Worm (Caenorhabditis elegans): Measurements from ENCODE around the gene gcy-11.

gcy-11 gene

ce11 chrX:17066937-17067336 is 11.6 kb upstream of the gcy-11 start:
- TF ChIP-seq alr-1 (tag; optimal IDR thresholded peaks at IDR 0.05; ENCODE audit: borderline replicate concordance), result no peak
- peak in 1 of 2 experiments; percentile 33 for TF ChIP-seq lin-35 (GFP tag; optimal IDR thresholded peaks at IDR 0.05)
- peak; percentile 12 for TF ChIP-seq lin-14 (GFP tag; optimal IDR thresholded peaks at IDR 0.05)
- peak; percentile 79 for TF ChIP-seq elt-2 (tag; optimal IDR thresholded peaks at IDR 0.05)
- no peak for TF ChIP-seq snpc-4 (tag; optimal IDR thresholded peaks at IDR 0.05)

DNA sequence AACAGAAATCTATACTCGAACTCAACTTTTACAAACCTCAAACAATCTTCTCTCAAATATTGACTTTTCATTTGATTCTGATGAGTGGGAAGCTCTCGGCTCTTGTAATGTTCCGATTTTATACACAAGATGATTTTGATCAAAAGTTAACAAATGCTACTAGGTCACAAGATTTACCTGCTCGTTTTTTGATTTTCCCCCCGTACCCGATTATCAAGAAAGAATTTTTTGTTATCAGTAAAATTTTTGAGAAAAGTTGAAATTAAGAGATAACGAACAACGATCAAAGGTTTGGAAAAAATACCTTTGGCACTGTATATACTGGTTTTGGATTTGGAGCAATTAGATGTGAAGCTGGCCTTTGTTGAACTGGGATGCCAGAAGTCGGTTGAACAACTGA is 9.4 kb upstream of the gcy-11 start:
- TF ChIP-seq nhr-77 (tag; optimal IDR thresholded peaks at IDR 0.05) (peak; percentile 22), nhr-19 (GFP tag; conservative IDR thresholded peaks at IDR 0.05) (no peak), egl-13 (tag; optimal IDR thresholded peaks at IDR 0.05) (no peak), hlh-17 (GFP tag; optimal IDR thresholded peaks at IDR 0.05; ENCODE audit: borderline replicate concordance) (no peak), unc-130 (tag; optimal IDR thresholded peaks at IDR 0.05) (no peak), skn-1 (tag; optimal IDR thresholded peaks at IDR 0.05) (no peak), nhr-237 (tag; optimal IDR thresholded peaks at IDR 0.05) (no peak), rnt-1 (tag; optimal IDR thresholded peaks at IDR 0.05) (no peak), lin-14 (GFP tag; optimal IDR thresholded peaks at IDR 0.05) (no peak), elt-2 (tag; optimal IDR thresholded peaks at IDR 0.05) (peak; percentile 76), ets-5 (GFP tag; IDR thresholded peaks at IDR 0.05) (no peak), pax-3 (tag; optimal IDR thresholded peaks at IDR 0.05) (no peak), fkh-8 (tag; optimal IDR thresholded peaks at IDR 0.05) (no peak), nhr-28 (tag; optimal IDR thresholded peaks at IDR 0.05) (no peak), alr-1 (tag; optimal IDR thresholded peaks at IDR 0.05; ENCODE audit: borderline replicate concordance) (no peak), tbx-2 (tag; optimal IDR thresholded peaks at IDR 0.05) (peak; percentile 33), mab-9 (GFP tag; IDR thresholded peaks at IDR 0.05) (no peak), lin-35 (GFP tag; optimal IDR thresholded peaks at IDR 0.05) (peak in 1 of 2 experiments; percentile 39), zag-1 (tag; optimal IDR thresholded peaks at IDR 0.05) (no peak)

DNA sequence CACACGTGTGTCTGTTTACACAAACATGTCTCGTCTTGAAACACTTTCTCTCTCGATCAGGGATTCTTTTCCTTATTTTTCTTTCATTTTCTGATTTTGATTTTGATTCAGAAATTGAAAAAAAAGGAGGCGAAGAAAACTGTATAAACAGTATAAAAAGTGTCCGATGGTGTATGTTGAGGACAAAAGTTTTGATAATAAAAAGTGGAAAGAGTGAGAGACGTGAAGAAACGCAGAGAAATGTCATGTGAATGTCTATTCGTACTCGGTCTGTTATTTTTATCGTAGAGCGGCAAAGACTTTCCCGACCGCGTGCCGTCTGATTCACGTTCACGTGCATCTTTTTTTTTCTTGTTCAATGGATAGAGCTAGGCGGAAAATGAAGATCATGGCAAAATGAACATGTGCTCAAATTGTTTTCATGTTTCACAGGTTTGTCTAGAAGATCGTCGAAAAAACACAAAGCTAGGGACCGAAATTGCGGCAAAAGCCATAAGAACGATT is 8.4 kb upstream of the gcy-11 start:
- peak; percentile 94 for TF ChIP-seq nhr-20 (tag; optimal IDR thresholded peaks at IDR 0.05)
- TF ChIP-seq hlh-17 (GFP tag; optimal IDR thresholded peaks at IDR 0.05; ENCODE audit: borderline replicate concordance), result no peak
- TF ChIP-seq mef-2 (tag; optimal IDR thresholded peaks at IDR 0.05), result no peak
- TF ChIP-seq unc-86 (tag; optimal IDR thresholded peaks at IDR 0.05), result no peak
- TF ChIP-seq lin-35 (GFP tag; optimal IDR thresholded peaks at IDR 0.05), result peak in 1 of 2 experiments; percentile 80
- no peak for TF ChIP-seq nhr-11 (tag; optimal IDR thresholded peaks at IDR 0.05)
- TF ChIP-seq ztf-11 (tag; optimal IDR thresholded peaks at IDR 0.05), result no peak
- no peak for TF ChIP-seq grh-1 (GFP tag; IDR thresholded peaks at IDR 0.05)
- TF ChIP-seq nhr-85 (tag), result peak; percentile 97
- TF ChIP-seq irx-1 (tag; optimal IDR thresholded peaks at IDR 0.05), result peak; percentile 46
- no peak for TF ChIP-seq jun-1 (tag; optimal IDR thresholded peaks at IDR 0.05)
- no peak for TF ChIP-seq C04F5.9 (tag; optimal IDR thresholded peaks at IDR 0.05)
- TF ChIP-seq xbp-1 (tag; optimal IDR thresholded peaks at IDR 0.05), result peak; percentile 17
- no peak for TF ChIP-seq ceh-82 (tag; optimal IDR thresholded peaks at IDR 0.05)
- TF ChIP-seq hlh-4 (tag; optimal IDR thresholded peaks at IDR 0.05), result no peak
- peak in 1 of 2 experiments; percentile 97 for TF ChIP-seq mdl-1 (tag; optimal IDR thresholded peaks at IDR 0.05)
- TF ChIP-seq elt-2 (tag; optimal IDR thresholded peaks at IDR 0.05), result peak; percentile 70
- no peak for TF ChIP-seq F16B12.6 (tag; optimal IDR thresholded peaks at IDR 0.05)
- TF ChIP-seq egl-13 (tag; optimal IDR thresholded peaks at IDR 0.05), result no peak
- no peak for TF ChIP-seq ztf-4 (tag; optimal IDR thresholded peaks at IDR 0.05)
- no peak for TF ChIP-seq fkh-10 (GFP tag; optimal IDR thresholded peaks at IDR 0.05)
- TF ChIP-seq ceh-63 (GFP tag; optimal IDR thresholded peaks at IDR 0.05), result no peak
- TF ChIP-seq nhr-90 (tag; optimal IDR thresholded peaks at IDR 0.05; ENCODE audit: poor library complexity), result peak; percentile 80
- TF ChIP-seq nhr-77 (tag; optimal IDR thresholded peaks at IDR 0.05), result no peak
- no peak for TF ChIP-seq nhr-28 (tag; optimal IDR thresholded peaks at IDR 0.05)
- no peak for TF ChIP-seq pag-3 (tag; optimal IDR thresholded peaks at IDR 0.05; ENCODE audit: borderline replicate concordance, insufficient read depth)
- no peak for TF ChIP-seq vab-15 (tag; optimal IDR thresholded peaks at IDR 0.05)
- TF ChIP-seq skn-1 (tag; optimal IDR thresholded peaks at IDR 0.05), result peak; percentile 3
- TF ChIP-seq blmp-1 (tag; optimal IDR thresholded peaks at IDR 0.05), result peak; percentile 82
- no peak for TF ChIP-seq C34B4.2 (tag; optimal IDR thresholded peaks at IDR 0.05)
- TF ChIP-seq unc-62 (GFP tag; optimal IDR thresholded peaks at IDR 0.05), result no peak
- peak; percentile 80 for TF ChIP-seq nhr-19 (GFP tag; conservative IDR thresholded peaks at IDR 0.05)
- no peak for TF ChIP-seq isw-1 (GFP tag; IDR thresholded peaks at IDR 0.05)
- TF ChIP-seq sox-4 (tag; optimal IDR thresholded peaks at IDR 0.05), result no peak
- no peak for TF ChIP-seq nhr-84 (tag; optimal IDR thresholded peaks at IDR 0.05)
- TF ChIP-seq unc-98 (GFP tag; IDR thresholded peaks at IDR 0.05), result no peak
